Worm (Caenorhabditis elegans): ENCODE measurements around the gene dnj-9.

ce11 chrII:4876091-4876490, 24.2 kb downstream of the dnj-9 start, which contains the start of gene F11G11.13:
- TF ChIP-seq lin-13 (tag; optimal IDR thresholded peaks at IDR 0.05) (no peak), nhr-76 (tag; optimal IDR thresholded peaks at IDR 0.05) (no peak), nhr-28 (tag; optimal IDR thresholded peaks at IDR 0.05) (no peak), ztf-11 (tag; optimal IDR thresholded peaks at IDR 0.05) (no peak), ces-1 (GFP tag; optimal IDR thresholded peaks at IDR 0.05) (no peak), unc-62 (GFP tag; optimal IDR thresholded peaks at IDR 0.05) (no peak), snpc-4 (tag; optimal IDR thresholded peaks at IDR 0.05) (no peak), nhr-12 (tag; optimal IDR thresholded peaks at IDR 0.05) (no peak), pha-4 (tag; optimal IDR thresholded peaks at IDR 0.05) (no peak), hlh-1 (tag; optimal IDR thresholded peaks at IDR 0.05) (no peak), elt-3 (tag; optimal IDR thresholded peaks at IDR 0.05) (no peak), lsy-2 (tag; optimal IDR thresholded peaks at IDR 0.05) (no peak), bed-3 (GFP tag; optimal IDR thresholded peaks at IDR 0.05) (no peak)
